Worm (Caenorhabditis elegans): Measurements from ENCODE around the gene nspe-1.

nspe-1 gene

DNA sequence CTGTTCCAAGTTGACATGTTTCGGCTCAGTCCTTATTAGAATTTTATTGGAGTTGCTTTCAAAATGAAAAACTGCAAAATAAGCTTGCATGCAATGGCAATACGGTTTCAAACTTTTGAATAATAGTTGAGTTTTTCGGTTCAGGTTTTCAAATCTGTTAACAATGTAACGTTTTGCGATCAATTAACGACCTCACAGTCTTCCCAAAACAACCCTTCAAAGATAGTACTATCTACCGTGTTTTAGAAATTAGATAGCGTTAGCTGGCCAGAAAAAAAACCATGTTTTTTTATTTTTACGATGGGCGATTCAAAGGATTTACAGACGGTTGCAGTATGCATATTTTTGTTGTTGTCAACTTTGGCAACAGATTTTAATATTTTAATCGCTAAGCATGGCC is 10.2 kb upstream of the nspe-1 start, which contains the start of gene Y38E10A.34:
Y38E10A.34 (plus strand) TSS at position 301 of the 400 bp plus-strand sequence.
- TF ChIP-seq madf-10 (tag; optimal IDR thresholded peaks at IDR 0.05): no peak
- no peak for TF ChIP-seq ets-4 (GFP tag; optimal IDR thresholded peaks at IDR 0.05)
- TF ChIP-seq mel-28 (tag; optimal IDR thresholded peaks at IDR 0.05; ENCODE audit: borderline replicate concordance): no peak
- TF ChIP-seq aptf-2 (GFP tag; conservative IDR thresholded peaks at IDR 0.05): no peak
- TF ChIP-seq lsl-1 (GFP tag; optimal IDR thresholded peaks at IDR 0.05): no peak
- TF ChIP-seq xnd-1 (tag; optimal IDR thresholded peaks at IDR 0.05): no peak
- no peak for TF ChIP-seq hlh-26 (GFP tag; conservative IDR thresholded peaks at IDR 0.05)
- TF ChIP-seq lin-40 (tag; optimal IDR thresholded peaks at IDR 0.05): no peak

DNA sequence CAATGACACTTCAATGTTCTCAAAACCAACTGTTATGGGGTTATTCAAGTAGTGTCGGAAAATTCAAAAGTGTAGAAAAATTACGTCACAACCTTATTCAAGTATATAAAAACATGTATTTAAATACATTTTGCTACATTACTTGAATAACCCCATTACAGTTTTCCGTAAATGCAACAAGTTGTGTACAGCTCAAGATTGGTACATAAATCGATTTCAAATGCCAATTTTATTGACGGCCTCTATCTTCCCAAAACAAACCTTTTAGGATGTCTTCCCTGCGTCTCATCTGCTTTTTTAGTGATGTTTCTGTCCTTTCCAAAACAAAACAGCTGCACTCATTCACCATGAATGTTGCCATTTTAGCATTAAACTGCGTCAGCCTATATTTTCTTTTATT is 8.7 kb upstream of the nspe-1 start, which contains the start of gene Y38E10A.28:
Y38E10A.28 (plus strand) TSS at position 301 of the 400 bp plus-strand sequence.
- no peak for TF ChIP-seq ztf-25 (GFP tag; IDR thresholded peaks at IDR 0.05)
- TF ChIP-seq somi-1 (GFP tag; optimal IDR thresholded peaks at IDR 0.05): no peak
- TF ChIP-seq ekl-4 (GFP tag; IDR thresholded peaks at IDR 0.05): no peak
- TF ChIP-seq ama-1 (optimal IDR thresholded peaks at IDR 0.05): no peak
- no peak for TF ChIP-seq ama-1 (GFP tag; optimal IDR thresholded peaks at IDR 0.05)
- no peak for TF ChIP-seq Y67H2A.10 (GFP tag; conservative IDR thresholded peaks at IDR 0.05)
- no peak for TF ChIP-seq let-607 (tag; optimal IDR thresholded peaks at IDR 0.05)
- TF ChIP-seq gei-17 (GFP tag; optimal IDR thresholded peaks at IDR 0.05): no peak
- no peak for TF ChIP-seq F52B5.7 (tag; optimal IDR thresholded peaks at IDR 0.05)
- TF ChIP-seq him-1 (tag; optimal IDR thresholded peaks at IDR 0.05): no peak
- TF ChIP-seq rpc-1 (optimal IDR thresholded peaks at IDR 0.05): no peak
- TF ChIP-seq rpc-1 (tag; optimal IDR thresholded peaks at IDR 0.05): no peak
- TF ChIP-seq ztf-28 (GFP tag; IDR thresholded peaks at IDR 0.05): no peak
- no peak for TF ChIP-seq lag-1 (GFP tag; IDR thresholded peaks at IDR 0.05)
- TF ChIP-seq ceh-40 (GFP tag; IDR thresholded peaks at IDR 0.05): no peak
- TF ChIP-seq nhr-179 (tag; optimal IDR thresholded peaks at IDR 0.05): no peak
- no peak for TF ChIP-seq ztf-18 (tag; optimal IDR thresholded peaks at IDR 0.05)
- TF ChIP-seq rec-8 (tag; optimal IDR thresholded peaks at IDR 0.05): no peak

DNA sequence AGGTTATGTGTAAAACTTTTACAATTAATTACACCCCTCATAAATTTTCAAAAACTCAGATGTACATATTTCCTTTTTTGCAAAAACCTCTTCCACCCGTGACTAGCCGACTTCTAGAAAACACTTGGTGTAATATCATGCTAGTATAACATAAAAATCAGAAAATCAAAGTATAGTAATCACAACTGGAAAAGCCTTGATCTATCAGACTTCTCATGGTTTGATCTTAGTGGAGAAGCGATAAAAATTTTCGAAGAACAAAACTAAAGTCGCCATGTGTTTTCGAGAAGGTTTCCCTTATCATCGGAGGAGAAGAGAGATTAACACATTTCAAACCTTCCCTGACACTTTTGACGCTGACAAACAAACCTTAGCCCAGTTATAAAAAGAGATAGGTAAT is 7.9 kb upstream of the nspe-1 start, which contains the start of gene nspe-5:
nspe-5 (plus strand) TSS at position 301 of the 400 bp plus-strand sequence.
- TF ChIP-seq lin-40 (tag; optimal IDR thresholded peaks at IDR 0.05) (no peak), snpc-1.3 (tag; optimal IDR thresholded peaks at IDR 0.05; ENCODE audit: insufficient read depth) (no peak), F23B12.7 (tag; optimal IDR thresholded peaks at IDR 0.05; ENCODE audit: insufficient read depth) (no peak), tlf-1 (GFP tag; optimal IDR thresholded peaks at IDR 0.05) (no peak), B0261.1 (tag; optimal IDR thresholded peaks at IDR 0.05) (no peak), F33H1.4 (GFP tag; IDR thresholded peaks at IDR 0.05) (no peak)

DNA sequence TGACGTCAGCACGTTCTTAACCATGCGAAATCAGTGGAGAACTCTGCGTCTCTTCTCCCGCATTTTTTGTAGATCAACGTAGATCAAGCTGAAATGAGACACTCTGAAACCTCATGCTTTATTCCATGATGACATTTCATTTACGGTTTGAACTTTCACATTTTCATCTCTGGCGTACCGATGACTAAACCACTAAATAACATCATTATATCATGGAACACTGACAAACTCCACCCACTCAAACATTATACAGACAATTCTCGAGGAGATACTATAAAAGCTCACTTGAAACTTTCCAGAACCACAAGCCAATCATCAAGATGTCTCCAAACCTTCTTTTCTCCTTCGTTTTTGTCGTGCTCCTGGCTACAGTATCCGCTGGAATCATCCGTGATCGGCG is 6.2 kb upstream of the nspe-1 start, which contains the start of gene nspe-7:
nspe-7 (plus strand) TSS at position 301 of the 400 bp plus-strand sequence.
- no peak for TF ChIP-seq chd-7 (tag; optimal IDR thresholded peaks at IDR 0.05)
- TF ChIP-seq ztf-25 (GFP tag; IDR thresholded peaks at IDR 0.05): no peak
- no peak for TF ChIP-seq F37B4.10 (GFP tag; IDR thresholded peaks at IDR 0.05)
- TF ChIP-seq lsy-27 (tag; optimal IDR thresholded peaks at IDR 0.05; ENCODE audit: borderline replicate concordance, insufficient read depth): no peak
- no peak for TF ChIP-seq C17E4.6 (GFP tag; IDR thresholded peaks at IDR 0.05)
- TF ChIP-seq snpc-4 (GFP tag; optimal IDR thresholded peaks at IDR 0.05): no peak
- TF ChIP-seq snpc-4 (tag; optimal IDR thresholded peaks at IDR 0.05): no peak

All from whole organism, young adult.